Worm (Caenorhabditis elegans) whole organism, late embryonic: ENCODE data around the gene C14C11.7.

Source experiments
- ceh-2 ChIP-seq: sonication (generic microtip); optimal IDR thresholded peaks from 2 replicates; lab custom pipeline; 2016; ENCODE audit warnings: missing genotype, missing genetic modification characterization, missing compliant biosample characterization
- ceh-30 ChIP-seq: fragments of 150-350 bp; optimal IDR thresholded peaks from 2 replicates; lab custom pipeline; 2014; ENCODE audit warnings: missing biosample characterization, missing genetic modification characterization
- ceh-45 ChIP-seq: fragments of 200-800 bp; sonication (Bioruptor generic); IDR thresholded peaks from 2 replicates; pipeline ENCODE4 v1.3.6; 2022; ENCODE audit warnings: missing genetic modification reagents, missing genetic modification characterization, missing compliant biosample characterization
- ceh-6 ChIP-seq: fragments of 200-800 bp; sonication (Bioruptor generic); optimal IDR thresholded peaks from 2 replicates; lab custom pipeline; 2018; ENCODE audit warnings: mild to moderate bottlenecking, missing genetic modification characterization, missing compliant biosample characterization
- ets-4 ChIP-seq: sonication (generic microtip); optimal IDR thresholded peaks from 2 replicates; lab custom pipeline; 2016; ENCODE audit warnings: missing genetic modification characterization, missing compliant biosample characterization
- lin-11 ChIP-seq: fragments of 200-800 bp; sonication (Bioruptor generic); optimal IDR thresholded peaks from 2 replicates; lab custom pipeline; 2018; ENCODE audit warnings: mild to moderate bottlenecking, missing genetic modification characterization, missing compliant biosample characterization
- pqm-1 ChIP-seq: sonication (generic microtip); optimal IDR thresholded peaks from 2 replicates; lab custom pipeline; 2016; ENCODE audit warnings: missing genetic modification characterization, missing compliant biosample characterization
- ttx-3 ChIP-seq: sonication (generic microtip); optimal IDR thresholded peaks from 2 replicates; lab custom pipeline; 2016; ENCODE audit warnings: missing genetic modification reagents, missing genetic modification characterization, missing compliant biosample characterization
- unc-55 ChIP-seq: sonication (generic microtip); optimal IDR thresholded peaks from 2 replicates; lab custom pipeline; 2017; ENCODE audit warnings: missing biosample characterization, missing genetic modification reagents, missing genetic modification characterization

- no peak for TF ChIP-seq unc-55 (GFP tag; lab: Kevin White, UChicago)
- TF ChIP-seq ceh-30 (tag; lab: Kevin White, UChicago) = no peak
- no peak for TF ChIP-seq pqm-1 (tag; lab: Kevin White, UChicago)
- TF ChIP-seq ceh-6 (GFP tag; lab: Kevin White, UChicago) = no peak
- no peak for TF ChIP-seq ceh-45 (GFP tag; lab: Robert Waterston, UW)
- TF ChIP-seq ets-4 = no peak
- no peak for TF ChIP-seq lin-11 (tag; lab: Kevin White, UChicago)
- TF ChIP-seq ceh-2 (tag; lab: Kevin White, UChicago) = no peak
- no peak for TF ChIP-seq ttx-3 (tag; lab: Kevin White, UChicago)
Observed at ce11 chrV:5695635-5696034, 29.7 kb upstream of the C14C11.7 start.
